Worm (Caenorhabditis elegans): ENCODE data around the gene C07B5.3.

- TF ChIP-seq flt-1 (GFP tag; IDR thresholded peaks at IDR 0.05), result no peak
- TF ChIP-seq med-1 (GFP tag; optimal IDR thresholded peaks at IDR 0.05; ENCODE audit: insufficient read depth), result no peak
- no peak for TF ChIP-seq cog-1 (tag; optimal IDR thresholded peaks at IDR 0.05)
- no peak for TF ChIP-seq T22C8.4 (GFP tag; IDR thresholded peaks at IDR 0.05)
- TF ChIP-seq ztf-23 (GFP tag; IDR thresholded peaks at IDR 0.05), result no peak
- no peak for TF ChIP-seq tab-1 (GFP tag; IDR thresholded peaks at IDR 0.05)
Measured at ce11 chrX:9540464-9540863, 17.4 kb upstream of the C07B5.3 start.
